Worm (Caenorhabditis elegans): ENCODE data around the gene C53A3.1.

ce11 chrV:5756193-5756592 lies 3.8 kb downstream of the C53A3.1 start, which contains the start of gene C53A3.3:
- no peak for TF ChIP-seq bed-3 (GFP tag; optimal IDR thresholded peaks at IDR 0.05)
- no peak for TF ChIP-seq elt-3 (tag; optimal IDR thresholded peaks at IDR 0.05)
- no peak for TF ChIP-seq lin-13 (tag; optimal IDR thresholded peaks at IDR 0.05)
- TF ChIP-seq snpc-4 (tag; optimal IDR thresholded peaks at IDR 0.05): no peak
- TF ChIP-seq nhr-2 (tag; optimal IDR thresholded peaks at IDR 0.05): no peak
- TF ChIP-seq nhr-237 (tag; optimal IDR thresholded peaks at IDR 0.05): no peak
- no peak for TF ChIP-seq cnd-1 (tag; optimal IDR thresholded peaks at IDR 0.05)
- TF ChIP-seq sptf-1 (tag; optimal IDR thresholded peaks at IDR 0.05): no peak
- TF ChIP-seq unc-62 (GFP tag; optimal IDR thresholded peaks at IDR 0.05): no peak
- no peak for TF ChIP-seq zip-8 (tag; optimal IDR thresholded peaks at IDR 0.05)
- TF ChIP-seq nhr-76 (tag; optimal IDR thresholded peaks at IDR 0.05): no peak
- TF ChIP-seq nhr-28 (tag; optimal IDR thresholded peaks at IDR 0.05): no peak
